Worm (Caenorhabditis elegans) whole organism, L4 larva: ENCODE data around the gene cdc-25.3.

ENCODE experiments used
- F44E2.7 ChIP-seq: fragments of 200-800 bp; sonication (Bioruptor generic); IDR thresholded peaks from 2 replicates; pipeline ENCODE4 v2.1.2; 2022; ENCODE audit warnings: missing genetic modification characterization, missing compliant biosample characterization
- ZK337.2 ChIP-seq: fragments of 200-800 bp; sonication (Bioruptor generic); IDR thresholded peaks from 2 replicates; pipeline ENCODE4 v1.3.6; 2022; ENCODE audit warnings: missing genetic modification reagents, missing genetic modification characterization, missing compliant biosample characterization
- aha-1 ChIP-seq: fragments of 150-350 bp; peaks from one replicate; lab custom pipeline; 2014; ENCODE audit warnings: missing biosample characterization, missing genetic modification characterization
- ama-1 ChIP-seq: fragments of 150-350 bp; optimal IDR thresholded peaks from 2 replicates; lab custom pipeline; 2014; ENCODE audit warnings: inconsistent platforms, mixed read lengths
- ceh-20 ChIP-seq: fragments of 200-800 bp; sonication (Bioruptor generic); IDR thresholded peaks from 2 replicates; pipeline ENCODE4 v1.3.6; 2022; ENCODE audit warnings: missing genetic modification reagents, missing genetic modification characterization, missing compliant biosample characterization
- ceh-28 ChIP-seq: fragments of 150-350 bp; optimal IDR thresholded peaks from 2 replicates; lab custom pipeline; 2014; ENCODE audit warnings: missing biosample characterization, missing genetic modification reagents, missing genetic modification characterization
- daf-8 ChIP-seq: fragments of 200-800 bp; sonication (Bioruptor generic); IDR thresholded peaks from 2 replicates; pipeline ENCODE4 v1.3.6; 2022; ENCODE audit warnings: missing genetic modification characterization, missing compliant biosample characterization
- dpl-1 ChIP-seq: fragments of 150-350 bp; optimal IDR thresholded peaks from 2 replicates; lab custom pipeline; 2014; ENCODE audit warnings: missing biosample characterization, missing genetic modification reagents, missing genetic modification characterization
- fkh-10 ChIP-seq: fragments of 150-350 bp; optimal IDR thresholded peaks from 2 replicates; lab custom pipeline; 2014; ENCODE audit warnings: missing biosample characterization, missing genetic modification reagents, missing genetic modification characterization
- gei-8 ChIP-seq: fragments of 200-800 bp; sonication (Bioruptor generic); optimal IDR thresholded peaks from 2 replicates; lab custom pipeline; 2018; ENCODE audit warnings: mild to moderate bottlenecking, missing genetic modification characterization, missing compliant biosample characterization
- hlh-11 ChIP-seq: fragments of 200-800 bp; sonication (Bioruptor generic); optimal IDR thresholded peaks from 2 replicates; lab custom pipeline; 2018; ENCODE audit warnings: mild to moderate bottlenecking, missing genetic modification characterization, missing compliant biosample characterization
- hlh-30 ChIP-seq: sonication (generic microtip); optimal IDR thresholded peaks from 2 replicates; lab custom pipeline; 2017; ENCODE audit warnings: antibody characterized with exemption, mild to moderate bottlenecking, missing genetic modification characterization, missing compliant biosample characterization; ENCODE audit not compliant: insufficient read depth
- hmg-1.1 ChIP-seq: fragments of 200-800 bp; sonication (Bioruptor generic); IDR thresholded peaks from 2 replicates; pipeline ENCODE4 v1.3.6; 2022; ENCODE audit warnings: missing genetic modification reagents, missing genetic modification characterization, missing compliant biosample characterization
- jun-1 ChIP-seq: fragments of 150-350 bp; optimal IDR thresholded peaks from 2 replicates; lab custom pipeline; 2014; ENCODE audit warnings: missing biosample characterization, missing genetic modification reagents, missing genetic modification characterization
- lin-13 ChIP-seq: fragments of 150-350 bp; optimal IDR thresholded peaks from 2 replicates; lab custom pipeline; 2014; ENCODE audit warnings: missing biosample characterization, missing genetic modification reagents, missing genetic modification characterization
- lin-29 ChIP-seq: fragments of 200-800 bp; sonication (Bioruptor generic); IDR thresholded peaks from 2 replicates; pipeline ENCODE4 v1.3.6; 2022; ENCODE audit warnings: missing genetic modification reagents, missing genetic modification characterization, missing compliant biosample characterization
- lir-3 ChIP-seq: sonication (generic microtip); optimal IDR thresholded peaks from 2 replicates; lab custom pipeline; 2016; ENCODE audit warnings: mild to moderate bottlenecking, missing genetic modification characterization, missing compliant biosample characterization
- lsy-2 ChIP-seq, 2 experiments: fragments of 150-350 bp in 1 of 2; sonication (generic microtip) in 1 of 2; optimal IDR thresholded peaks; 2 replicates each; lab custom pipeline; 2014 to 2017; ENCODE audit warnings: missing biosample characterization in 2 of 2, missing genetic modification characterization in 2 of 2
- mdl-1 ChIP-seq, 2 experiments: fragments of 150-350 bp in 1 of 2; sonication (generic microtip) in 1 of 2; optimal IDR thresholded peaks; 2 replicates each; lab custom pipeline; 2014 to 2017; ENCODE audit warnings: missing biosample characterization in 2 of 2, missing genetic modification characterization in 2 of 2
- mdt-29 ChIP-seq: fragments of 200-800 bp; sonication (Bioruptor generic); IDR thresholded peaks from 2 replicates; pipeline ENCODE4 v1.3.6; 2022; ENCODE audit warnings: missing genetic modification reagents, missing genetic modification characterization, missing compliant biosample characterization
- mes-2 ChIP-seq: sonication (generic microtip); optimal IDR thresholded peaks from 2 replicates; lab custom pipeline; 2016; ENCODE audit warnings: missing genotype, mild to moderate bottlenecking, missing genetic modification characterization, missing compliant biosample characterization; ENCODE audit not compliant: poor library complexity, severe bottlenecking
- nhr-11 ChIP-seq: fragments of 150-350 bp; optimal IDR thresholded peaks from 2 replicates; lab custom pipeline; 2014; ENCODE audit warnings: missing biosample characterization, missing genetic modification characterization
- pha-4 ChIP-seq, 2 experiments: fragments of 150-350 bp in 1 of 2; fragments of 200-800 bp in 1 of 2; sonication (Bioruptor generic) in 1 of 2; IDR thresholded peaks in 1 of 2; optimal IDR thresholded peaks in 1 of 2; 2 replicates each; pipeline versions ENCODE4 v1.3.6 to Lab custom; 2014 to 2022; ENCODE audit warnings: missing genetic modification characterization in 2 of 2, missing genetic modification reagents in 2 of 2, missing biosample characterization in 1 of 2, missing compliant biosample characterization in 1 of 2
- php-3 ChIP-seq: fragments of 200-800 bp; sonication (Bioruptor generic); IDR thresholded peaks from 2 replicates; pipeline ENCODE4 v1.3.6; 2022; ENCODE audit warnings: missing genetic modification reagents, missing genetic modification characterization, missing compliant biosample characterization
- rbr-2 ChIP-seq: sonication (generic microtip); optimal IDR thresholded peaks from 2 replicates; lab custom pipeline; 2016; ENCODE audit warnings: missing genotype, missing genetic modification characterization, missing compliant biosample characterization
- snpc-1.2 ChIP-seq: fragments of 200-800 bp; sonication (Bioruptor generic); IDR thresholded peaks from 2 replicates; pipeline ENCODE4 v1.3.6; 2022; ENCODE audit warnings: missing genetic modification reagents, missing genetic modification characterization, missing compliant biosample characterization
- unc-130 ChIP-seq: sonication (generic microtip); optimal IDR thresholded peaks from 2 replicates; lab custom pipeline; 2016; ENCODE audit warnings: missing genetic modification reagents, missing genetic modification characterization, missing compliant biosample characterization
- zip-2 ChIP-seq: fragments of 150-350 bp; optimal IDR thresholded peaks from 2 replicates; lab custom pipeline; 2014; ENCODE audit warnings: missing biosample characterization, missing genetic modification characterization
- ztf-11 ChIP-seq: fragments of 150-350 bp; optimal IDR thresholded peaks from 2 replicates; lab custom pipeline; 2014; ENCODE audit warnings: missing biosample characterization, missing genetic modification characterization

cdc-25.3 gene

ce11 chrIII:8960664-8961063 is 42.9 kb upstream of the cdc-25.3 start, which contains the start of gene ZK643.6:
TSS of gene ZK643.6 (minus strand) at chrIII:8960764.
- TF ChIP-seq unc-130 (no peak), lin-29 (GFP tag; lab: Robert Waterston, UW) (no peak), mdt-29 (GFP tag; lab: Robert Waterston, UW) (no peak)

ce11 chrIII:8956146-8956646 is 38.5 kb upstream of the cdc-25.3 start, which contains the start of the genes ZK643.5 and ZK643.2:
TSS of gene ZK643.5 (minus strand) at chrIII:8956196.
TSS of gene ZK643.2 (plus strand) at chrIII:8956540.
- TF ChIP-seq mdl-1 (tag; optimal IDR thresholded peaks at IDR 0.05; lab: Kevin White, UChicago) (peak in 1 of 2 experiments; percentile 21), pha-4 (GFP tag; IDR thresholded peaks at IDR 0.05; lab: Robert Waterston, UW) (peak; percentile 64; the same call in 1 of the 2 replicates), pha-4 (tag; optimal IDR thresholded peaks at IDR 0.05; lab: Kevin White, UChicago) (peak; percentile 24), daf-8 (no peak), hmg-1.1 (GFP tag; lab: Robert Waterston, UW) (0 out of 2 replicates have a peak, but pooled peaks have one; percentile 26), lsy-2 (tag; optimal IDR thresholded peaks at IDR 0.05; lab: Kevin White, UChicago) (peak in 1 of 2 experiments; percentile 97), ztf-11 (tag; lab: Kevin White, UChicago) (no peak), dpl-1 (peak; percentile 80), rbr-2 (tag; lab: Kevin White, UChicago) (peak; percentile 39), mes-2 (tag; lab: Kevin White, UChicago) (peak; percentile 88), lin-13 (no peak), hlh-11 (tag; lab: Kevin White, UChicago) (peak; percentile 38), fkh-10 (GFP tag; lab: Kevin White, UChicago) (peak; percentile 2), php-3 (GFP tag; lab: Robert Waterston, UW) (no peak), hlh-30 (tag; lab: Kevin White, UChicago) (peak; percentile 76), ceh-28 (peak; percentile 79)

DNA sequence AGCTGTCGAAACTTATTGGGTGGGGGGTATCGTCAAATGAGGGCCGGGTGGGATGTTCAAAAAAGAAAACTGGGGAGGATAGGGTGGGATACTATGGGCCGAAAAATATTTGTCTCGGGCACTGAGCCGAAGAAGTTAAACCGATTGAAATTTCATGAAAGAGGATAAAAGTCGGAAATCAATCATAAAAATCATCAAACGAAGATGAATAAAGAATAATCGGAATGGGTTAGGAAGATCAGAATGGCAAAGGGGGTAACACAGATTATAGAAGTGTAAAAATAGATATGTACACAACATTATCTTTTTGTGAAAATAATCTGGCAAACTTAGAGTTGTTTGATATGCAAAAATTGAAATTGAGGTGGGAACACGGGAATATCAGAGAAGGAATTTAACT is 37.8 kb upstream of the cdc-25.3 start:
- TF ChIP-seq aha-1 (tag; lab: Kevin White, UChicago) (peak; percentile 94), lir-3 (tag; lab: Kevin White, UChicago) (no peak)
- TF ChIP-seq, all 104 proteins: peak for 1

DNA sequence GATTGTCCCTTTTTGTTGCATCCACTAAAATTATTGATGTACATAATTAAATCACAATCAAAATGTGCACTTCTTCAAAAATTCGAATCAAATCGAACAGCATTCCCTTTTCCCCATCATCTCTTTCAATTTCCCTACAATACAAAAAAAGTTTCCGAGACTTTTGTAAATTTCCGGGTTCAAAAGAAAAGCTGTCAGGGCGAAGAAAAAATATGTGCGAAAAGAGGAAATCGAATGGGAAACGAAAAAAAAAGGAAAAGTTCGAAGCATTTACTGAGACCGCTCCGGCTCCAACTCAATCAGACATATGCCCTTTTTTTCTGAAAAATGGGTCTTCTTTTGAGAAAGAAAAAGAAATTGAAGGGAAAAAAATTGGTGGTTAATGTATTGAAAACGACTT is 31.4 kb upstream of the cdc-25.3 start:
- TF ChIP-seq ceh-20 (GFP tag; lab: Robert Waterston, UW) = no peak
- TF ChIP-seq fkh-10 (GFP tag; lab: Kevin White, UChicago) = peak; percentile 46
- TF ChIP-seq, all 104 proteins: peak for 1

ce11 chrIII:8946285-8946684 is 28.6 kb upstream of the cdc-25.3 start:
- no peak for TF ChIP-seq jun-1 (tag; lab: Kevin White, UChicago)
- TF ChIP-seq fkh-10 (GFP tag; lab: Kevin White, UChicago) = peak; percentile 52
- no peak for TF ChIP-seq mes-2 (tag; lab: Kevin White, UChicago)
- TF ChIP-seq, all 104 proteins: peak for 1

ce11 chrIII:8944357-8944756 is 26.6 kb upstream of the cdc-25.3 start, which contains the start of gene dhrr-1:
TSS of gene dhrr-1 (plus strand) at chrIII:8944657.
- TF ChIP-seq gei-8 (GFP tag; lab: Kevin White, UChicago) = no peak
- no peak for TF ChIP-seq ZK337.2 (GFP tag; lab: Robert Waterston, UW)
- TF ChIP-seq snpc-1.2 (GFP tag; lab: Robert Waterston, UW) = no peak
- TF ChIP-seq nhr-11 = no peak
- TF ChIP-seq F44E2.7 (GFP tag; lab: Robert Waterston, UW) = no peak
- no peak for TF ChIP-seq ama-1 (lab: Kevin White, UChicago)
- no peak for TF ChIP-seq zip-2 (tag; lab: Kevin White, UChicago)
- TF ChIP-seq, all 104 proteins: peak for 0
